Fruit fly (Drosophila melanogaster): ENCODE data around the gene ND-ASHI.

DNA sequence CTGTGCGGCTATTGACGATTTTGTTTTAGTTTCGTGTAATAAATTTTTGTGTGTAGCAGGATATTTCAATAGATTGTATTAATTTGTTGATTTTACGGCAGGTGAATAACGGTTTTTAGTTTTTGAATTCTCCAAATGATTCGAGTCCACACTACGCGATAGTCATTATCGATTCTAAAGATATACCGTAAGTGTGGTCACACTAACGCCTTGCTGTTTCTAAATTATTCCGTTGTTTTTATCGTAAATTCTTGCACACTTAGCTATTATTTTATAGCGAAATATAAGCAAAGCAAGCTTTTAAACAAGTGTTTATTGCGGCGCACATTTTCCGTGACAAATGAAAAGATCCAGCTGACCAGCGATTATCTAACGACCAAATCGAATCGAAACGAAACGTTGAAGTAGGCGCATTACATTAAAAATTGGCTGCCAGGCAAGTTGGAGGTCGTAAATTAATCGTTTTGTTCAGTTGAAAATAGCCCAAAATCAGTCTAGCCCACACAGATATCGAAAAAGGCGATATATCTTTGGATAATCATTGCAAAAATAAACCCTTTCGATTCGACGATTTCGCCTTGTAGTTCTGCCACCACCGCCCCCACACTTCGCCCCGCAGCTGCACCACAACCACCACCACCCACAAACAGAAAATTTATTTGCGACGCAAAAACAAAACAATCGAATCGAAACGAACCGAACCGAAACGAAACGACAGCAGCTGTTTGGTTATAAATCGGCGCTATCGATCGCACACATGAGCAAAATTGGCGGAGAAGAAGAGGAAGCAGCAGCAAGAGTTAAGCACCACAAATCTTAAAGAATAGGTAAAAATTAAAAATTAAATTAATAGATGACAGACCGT is 4.9 kb upstream of the ND-ASHI start, which contains the start of gene Pink1:
- TF ChIP-seq CG4496 (GFP tag; IDR thresholded peaks at IDR 0.05) (no peak), CG8301 (tag; optimal IDR thresholded peaks at IDR 0.05) (no peak), CG32121 (GFP tag; IDR thresholded peaks at IDR 0.05) (no peak), CG14655 (GFP tag; optimal IDR thresholded peaks at IDR 0.05) (no peak), EcR (GFP tag; optimal IDR thresholded peaks at IDR 0.05) (no peak), CG17806 (tag; optimal IDR thresholded peaks at IDR 0.05) (no peak), Snoo (tag; optimal IDR thresholded peaks at IDR 0.05) (no peak), fd96Ca (GFP tag; IDR thresholded peaks at IDR 0.05) (no peak), CG9948 (tag; optimal IDR thresholded peaks at IDR 0.05) (no peak), CG34367 (tag; optimal IDR thresholded peaks at IDR 0.05) (no peak), CG15710 (tag; optimal IDR thresholded peaks at IDR 0.05) (no peak)

Data from whole organism, pupa.